Fruit fly (Drosophila melanogaster) whole organism, embryonic: Measurements from ENCODE around the gene hng2.

ENCODE experiments used
- BEAF-32 ChIP-seq: fragments of 200-800 bp; sonication (Bioruptor generic); optimal IDR thresholded peaks from 3 replicates; lab custom pipeline; 2017; ENCODE audit warnings: missing biosample characterization, missing genetic modification characterization, mild to moderate bottlenecking, moderate library complexity, missing genetic modification reagents
- Bdp1 ChIP-seq: fragments of 200-800 bp; sonication (Bioruptor generic); optimal IDR thresholded peaks from 3 replicates; lab custom pipeline; 2016; ENCODE audit warnings: missing biosample characterization, missing genetic modification characterization
- C15 ChIP-seq: fragments of 200-800 bp; sonication (Bioruptor generic); IDR thresholded peaks from 3 replicates; pipeline ENCODE4 v1.3.6; 2022; ENCODE audit warnings: missing biosample characterization, missing genetic modification characterization
- CG11456 ChIP-seq: fragments of 200-800 bp; sonication (Bioruptor generic); IDR thresholded peaks from 3 replicates; pipeline ENCODE4 v1.3.6; 2022; ENCODE audit warnings: missing biosample characterization, missing genetic modification characterization
- CG12236 ChIP-seq: fragments of 200-800 bp; sonication (Bioruptor generic); optimal IDR thresholded peaks from 2 replicates; lab custom pipeline; 2016; ENCODE audit warnings: missing biosample characterization, missing genetic modification characterization
- CG12769 ChIP-seq: fragments of 200-800 bp; sonication (Bioruptor generic); optimal IDR thresholded peaks from 2 replicates; lab custom pipeline; 2019; ENCODE audit warnings: missing biosample characterization, mild to moderate bottlenecking, missing genetic modification characterization, moderate library complexity
- CG13775 ChIP-seq: fragments of 200-800 bp; sonication (Bioruptor generic); optimal IDR thresholded peaks from 3 replicates; lab custom pipeline; 2017; ENCODE audit warnings: missing biosample characterization, mild to moderate bottlenecking, missing genetic modification characterization
- CG14050 ChIP-seq: fragments of 200-800 bp; sonication (Bioruptor generic); IDR thresholded peaks from 3 replicates; pipeline ENCODE4 v1.3.6; 2022; ENCODE audit warnings: missing biosample characterization, missing genetic modification characterization
- CG14667 ChIP-seq: fragments of 200-800 bp; sonication (Bioruptor generic); IDR thresholded peaks from 2 replicates; pipeline ENCODE4 v1.3.6; 2022; ENCODE audit warnings: missing biosample characterization, missing genetic modification characterization
- CG16815 ChIP-seq: fragments of 200-800 bp; sonication (Bioruptor generic); optimal IDR thresholded peaks from 3 replicates; lab custom pipeline; 2017; ENCODE audit warnings: missing biosample characterization, mild to moderate bottlenecking, missing genetic modification characterization
- CG18011 ChIP-seq: fragments of 200-800 bp; sonication (Bioruptor generic); optimal IDR thresholded peaks from 2 replicates; lab custom pipeline; 2017; ENCODE audit warnings: missing biosample characterization, missing genetic modification characterization, mild to moderate bottlenecking, moderate library complexity, missing genotype
- CG18476 ChIP-seq: fragments of 200-800 bp; sonication (Bioruptor generic); optimal IDR thresholded peaks from 2 replicates; lab custom pipeline; 2016; ENCODE audit warnings: missing biosample characterization, mild to moderate bottlenecking, missing genetic modification characterization
- CG3995 ChIP-seq: fragments of 200-800 bp; sonication (Bioruptor generic); optimal IDR thresholded peaks from 3 replicates; lab custom pipeline; 2016; ENCODE audit warnings: missing biosample characterization, missing genetic modification characterization
- CG4282 ChIP-seq: fragments of 200-800 bp; sonication (Bioruptor generic); optimal IDR thresholded peaks from 2 replicates; lab custom pipeline; 2016; ENCODE audit warnings: missing biosample characterization, missing genetic modification characterization
- CG4730 ChIP-seq: fragments of 200-800 bp; sonication (Bioruptor generic); IDR thresholded peaks from 2 replicates; pipeline ENCODE4 v1.3.6; 2022; ENCODE audit warnings: missing biosample characterization, missing genetic modification characterization
- CG4854 ChIP-seq: fragments of 200-800 bp; sonication (Bioruptor generic); optimal IDR thresholded peaks from 2 replicates; lab custom pipeline; 2016; ENCODE audit warnings: missing biosample characterization, missing genetic modification characterization, inconsistent platforms
- CG5953 ChIP-seq: fragments of 200-800 bp; sonication (Bioruptor generic); IDR thresholded peaks from 2 replicates; pipeline ENCODE4 v1.3.6; 2022; ENCODE audit warnings: missing biosample characterization, missing genetic modification characterization
- CG7928 ChIP-seq: fragments of 200-800 bp; sonication (Bioruptor generic); optimal IDR thresholded peaks from 2 replicates; lab custom pipeline; 2017; ENCODE audit warnings: missing biosample characterization, mild to moderate bottlenecking, missing genetic modification characterization
- CG8281 ChIP-seq: fragments of 200-800 bp; sonication (Bioruptor generic); optimal IDR thresholded peaks from 2 replicates; lab custom pipeline; 2018; ENCODE audit warnings: missing biosample characterization, mild to moderate bottlenecking, missing genetic modification characterization, moderate library complexity
- CG8765 ChIP-seq: fragments of 200-800 bp; sonication (Bioruptor generic); IDR thresholded peaks from 2 replicates; pipeline ENCODE4 v1.3.6; 2022; ENCODE audit warnings: missing biosample characterization, missing genetic modification characterization
- CG9727 ChIP-seq: fragments of 200-800 bp; sonication (Bioruptor generic); optimal IDR thresholded peaks from 3 replicates; lab custom pipeline; 2017; ENCODE audit warnings: missing biosample characterization, mild to moderate bottlenecking, missing genetic modification characterization
- Camta ChIP-seq: fragments of 200-800 bp; sonication (Bioruptor generic); optimal IDR thresholded peaks from 2 replicates; lab custom pipeline; 2016; ENCODE audit warnings: missing biosample characterization, missing genetic modification characterization
- CoRest ChIP-seq: fragments of 200-800 bp; sonication (Bioruptor generic); optimal IDR thresholded peaks from 3 replicates; lab custom pipeline; 2018; ENCODE audit warnings: missing biosample characterization, mild to moderate bottlenecking, missing genetic modification characterization, moderate library complexity
- Deaf1 ChIP-seq: fragments of 200-800 bp; optimal IDR thresholded peaks from 3 replicates; lab custom pipeline; 2019; ENCODE audit warnings: missing biosample characterization, mild to moderate bottlenecking, missing genetic modification characterization, moderate library complexity
- Doc2 ChIP-seq: fragments of 200-800 bp; sonication (Bioruptor generic); IDR thresholded peaks from 2 replicates; pipeline ENCODE4 v1.3.6; 2022; ENCODE audit warnings: missing biosample characterization, missing genetic modification characterization
- Drgx ChIP-seq: fragments of 200-800 bp; sonication (Bioruptor generic); IDR thresholded peaks from 2 replicates; pipeline ENCODE4 v1.3.6; 2022; ENCODE audit warnings: missing biosample characterization, missing genetic modification characterization
- H15 ChIP-seq: fragments of 200-800 bp; sonication (Bioruptor generic); IDR thresholded peaks from 3 replicates; pipeline ENCODE4 v1.3.6; 2022; ENCODE audit warnings: missing biosample characterization, missing genetic modification characterization
- HLH4C ChIP-seq: fragments of 200-800 bp; sonication (Bioruptor generic); IDR thresholded peaks from 3 replicates; pipeline ENCODE4 v1.3.6; 2022; ENCODE audit warnings: missing biosample characterization, missing genetic modification characterization; ENCODE audit not compliant: partially characterized antibody
- HmgD ChIP-seq: fragments of 200-800 bp; sonication (Bioruptor generic); optimal IDR thresholded peaks from 3 replicates; lab custom pipeline; 2016; ENCODE audit warnings: missing biosample characterization, missing genetic modification characterization
- Hr51 ChIP-seq, 2 experiments: fragments of 200-800 bp; sonication (Bioruptor generic); optimal IDR thresholded peaks; 2 replicates in 1 of 2; 3 replicates in 1 of 2; lab custom pipeline; 2016 to 2018; ENCODE audit warnings: missing biosample characterization in 2 of 2, missing genetic modification characterization in 2 of 2, mild to moderate bottlenecking in 1 of 2, moderate library complexity in 1 of 2
- Mes4 ChIP-seq: fragments of 200-800 bp; sonication (Bioruptor generic); optimal IDR thresholded peaks from 2 replicates; lab custom pipeline; 2016; ENCODE audit warnings: missing biosample characterization, missing genetic modification characterization
- Ptx1 ChIP-seq: fragments of 200-800 bp; sonication (Bioruptor generic); IDR thresholded peaks from 2 replicates; pipeline ENCODE4 v1.3.6; 2022; ENCODE audit warnings: missing biosample characterization, missing genetic modification characterization
- Scr ChIP-seq: fragments of 200-800 bp; sonication (Bioruptor generic); IDR thresholded peaks from 2 replicates; pipeline ENCODE4 v1.3.6; 2022; ENCODE audit warnings: missing biosample characterization, missing genetic modification characterization; ENCODE audit not compliant: partially characterized antibody
- Taf1 ChIP-seq: fragments of 200-800 bp; sonication (Bioruptor generic); IDR thresholded peaks from 2 replicates; pipeline ENCODE4 v1.3.6; 2022; ENCODE audit warnings: missing biosample characterization, missing genetic modification characterization
- amos ChIP-seq: fragments of 200-800 bp; sonication (Bioruptor generic); IDR thresholded peaks from 2 replicates; pipeline ENCODE4 v1.3.6; 2022; ENCODE audit warnings: missing biosample characterization, missing genetic modification characterization; ENCODE audit not compliant: partially characterized antibody
- ash1 ChIP-seq: fragments of 200-800 bp; sonication (Bioruptor generic); optimal IDR thresholded peaks from 2 replicates; lab custom pipeline; 2018; ENCODE audit warnings: missing biosample characterization, mild to moderate bottlenecking, missing genetic modification characterization
- ato ChIP-seq: fragments of 200-800 bp; sonication (Bioruptor generic); IDR thresholded peaks from 2 replicates; pipeline ENCODE4 v1.3.6; 2022; ENCODE audit warnings: missing biosample characterization, missing genetic modification characterization; ENCODE audit not compliant: partially characterized antibody
- bab2 ChIP-seq: fragments of 200-800 bp; sonication (Bioruptor generic); optimal IDR thresholded peaks from 2 replicates; lab custom pipeline; 2016; ENCODE audit warnings: missing biosample characterization, missing genetic modification characterization
- bsh ChIP-seq, 2 experiments: fragments of 200-800 bp; sonication (Bioruptor generic); optimal IDR thresholded peaks; 2 replicates each; lab custom pipeline; 2017 to 2018; ENCODE audit warnings: mild to moderate bottlenecking in 2 of 2, missing biosample characterization in 2 of 2, missing genetic modification characterization in 2 of 2, moderate library complexity in 1 of 2
- hbn ChIP-seq: fragments of 200-800 bp; sonication (Bioruptor generic); IDR thresholded peaks from 2 replicates; pipeline ENCODE4 v1.3.6; 2022; ENCODE audit warnings: missing biosample characterization, missing genetic modification characterization; ENCODE audit not compliant: partially characterized antibody
- kni ChIP-seq: fragments of 200-800 bp; sonication (Bioruptor generic); optimal IDR thresholded peaks from 3 replicates; lab custom pipeline; 2017; ENCODE audit warnings: mild to moderate bottlenecking, missing biosample characterization, missing genetic modification reagents, missing genetic modification characterization
- nom ChIP-seq: fragments of 200-800 bp; sonication (Bioruptor generic); optimal IDR thresholded peaks from 2 replicates; lab custom pipeline; 2017; ENCODE audit warnings: missing biosample characterization, missing genetic modification characterization, mild to moderate bottlenecking, moderate library complexity, missing genetic modification reagents
- org-1 ChIP-seq: fragments of 200-800 bp; sonication (Bioruptor generic); optimal IDR thresholded peaks from 2 replicates; lab custom pipeline; 2017; ENCODE audit warnings: missing biosample characterization, missing genetic modification characterization
- pzg ChIP-seq: fragments of 200-800 bp; sonication (Bioruptor generic); optimal IDR thresholded peaks from 3 replicates; lab custom pipeline; 2018; ENCODE audit warnings: missing biosample characterization, mild to moderate bottlenecking, missing genetic modification characterization, moderate library complexity
- ro ChIP-seq: fragments of 200-800 bp; sonication (Bioruptor generic); IDR thresholded peaks from 2 replicates; pipeline ENCODE4 v1.3.6; 2022; ENCODE audit warnings: missing biosample characterization, missing genetic modification characterization
- scrt ChIP-seq: fragments of 200-800 bp; sonication (Bioruptor generic); optimal IDR thresholded peaks from 2 replicates; lab custom pipeline; 2018; ENCODE audit warnings: missing biosample characterization, mild to moderate bottlenecking, missing genetic modification characterization, moderate library complexity
- usp ChIP-seq: fragments of >200 bp; optimal IDR thresholded peaks from 2 replicates; lab custom pipeline; 2017; ENCODE audit warnings: missing biosample characterization, missing genetic modification characterization
- vvl ChIP-seq: fragments of 200-800 bp; sonication (Bioruptor generic); IDR thresholded peaks from 2 replicates; pipeline ENCODE4 v1.3.6; 2022; ENCODE audit warnings: missing biosample characterization, missing genetic modification characterization

Gene hng2

DNA sequence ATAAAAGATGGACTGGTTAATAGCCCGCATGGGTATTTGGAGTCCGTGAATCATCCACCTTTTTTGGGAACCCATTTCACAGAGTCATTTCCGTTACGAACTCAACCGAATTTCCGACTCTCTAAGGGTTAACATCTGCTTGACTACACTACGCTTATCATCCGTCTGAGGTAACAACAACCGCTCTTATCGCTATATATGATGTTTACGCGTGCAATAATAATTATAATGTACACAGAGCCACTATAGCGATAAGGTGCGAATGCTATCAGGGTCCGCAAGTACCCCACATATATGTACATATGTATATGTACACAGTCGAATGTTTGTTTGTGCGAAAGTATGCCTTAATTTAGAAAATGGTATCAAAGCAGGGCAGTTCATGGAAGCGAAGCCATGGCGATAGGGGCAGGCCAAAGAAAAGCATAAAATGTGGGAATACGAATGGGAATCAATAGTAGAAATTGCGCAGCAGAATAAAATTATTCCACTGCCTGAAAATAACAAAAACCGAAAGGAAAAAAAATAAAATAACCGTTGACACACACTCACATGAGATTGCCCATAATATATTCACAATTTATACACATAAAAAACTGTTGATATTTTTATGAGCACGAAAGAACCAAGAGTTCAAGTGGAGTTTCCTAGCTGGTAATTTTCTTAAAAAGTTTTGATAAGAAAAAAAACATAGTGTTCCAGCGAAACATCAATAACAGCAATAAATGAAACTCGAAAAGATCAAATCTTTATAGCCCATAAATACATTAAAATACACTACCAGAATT lies 4.5 kb downstream of the hng2 start (continued):
- peak; percentile 76 for TF ChIP-seq CG5953 (GFP tag; lab: Robert Waterston, UW)
- peak; percentile 96 for TF ChIP-seq CG12769 (tag; lab: Kevin White, UChicago)
- peak; percentile 76 for TF ChIP-seq Drgx (GFP tag; lab: Robert Waterston, UW)
- TF ChIP-seq CG8765 (GFP tag; lab: Robert Waterston, UW) = no peak
- TF ChIP-seq Hr51 (GFP tag; optimal IDR thresholded peaks at IDR 0.05; lab: Kevin White, UChicago) = peak; percentile 57 to 78
- peak; percentile 99 for TF ChIP-seq ash1 (GFP tag; lab: Kevin White, UChicago)
- TF ChIP-seq CG3995 (GFP tag; lab: Kevin White, UChicago) = peak; percentile 29
- TF ChIP-seq Ptx1 = peak; percentile 77
- peak in 1 of 2 experiments; percentile 88 for TF ChIP-seq bsh (GFP tag; optimal IDR thresholded peaks at IDR 0.05; lab: Kevin White, UChicago)
- TF ChIP-seq C15 (GFP tag; lab: Robert Waterston, UW) = peak; percentile 4; the same call in 1 of the 3 replicates
- 0 out of 2 replicates have a peak, but pooled peaks have one; percentile 44 for TF ChIP-seq Taf1 (GFP tag; lab: Robert Waterston, UW)
- peak; percentile 82 for TF ChIP-seq Mes4 (GFP tag; lab: Kevin White, UChicago)
- peak; percentile 87 for TF ChIP-seq CG4854
- 0 out of 3 replicates have a peak, but pooled peaks have one; percentile 38 for TF ChIP-seq CG11456 (GFP tag; lab: Robert Waterston, UW)
- TF ChIP-seq org-1 (GFP tag; lab: Kevin White, UChicago) = peak; percentile 91
- no peak for TF ChIP-seq hbn (GFP tag; lab: Robert Waterston, UW)
- TF ChIP-seq Bdp1 (GFP tag; lab: Kevin White, UChicago) = peak; percentile 82
- peak; percentile 63 for TF ChIP-seq CG18476 (GFP tag; lab: Kevin White, UChicago)
- peak; percentile 23 for TF ChIP-seq bab2 (GFP tag; lab: Kevin White, UChicago)
- TF ChIP-seq CG18011 = peak; percentile 59
- peak; percentile 88 for TF ChIP-seq CG12236
- peak; percentile 48; the same call in 1 of the 3 replicates for TF ChIP-seq CG14050 (GFP tag; lab: Robert Waterston, UW)
- TF ChIP-seq CG14667 (GFP tag; lab: Robert Waterston, UW) = no peak
- peak; percentile 84 for TF ChIP-seq nom (GFP tag; lab: Kevin White, UChicago)
- TF ChIP-seq CG4282 (GFP tag; lab: Kevin White, UChicago) = peak; percentile 73
- no peak for TF ChIP-seq CG16815 (GFP tag; lab: Kevin White, UChicago)
- TF ChIP-seq CG7928 (GFP tag; lab: Kevin White, UChicago) = peak; percentile 48
- 0 out of 3 replicates have a peak, but pooled peaks have one; percentile 16 for TF ChIP-seq H15 (GFP tag; lab: Robert Waterston, UW)
- TF ChIP-seq amos (GFP tag; lab: Robert Waterston, UW) = no peak; the same call in 1 of the 2 replicates
- peak; percentile 25 for TF ChIP-seq pzg (GFP tag; lab: Kevin White, UChicago)
- TF ChIP-seq ato = no peak
- 0 out of 3 replicates have a peak, but pooled peaks have one; percentile 7 for TF ChIP-seq HLH4C
- no peak for TF ChIP-seq Scr (GFP tag; lab: Robert Waterston, UW)
- peak; percentile 46 for TF ChIP-seq vvl (GFP tag; lab: Robert Waterston, UW)
- peak; percentile 18 for TF ChIP-seq CG13775 (GFP tag; lab: Kevin White, UChicago)
- peak; percentile 3 for TF ChIP-seq Deaf1 (tag; lab: Kevin White, UChicago)
- peak; percentile 71 for TF ChIP-seq CG8281 (tag; lab: Kevin White, UChicago)
- peak; percentile 71 for TF ChIP-seq Camta (GFP tag; lab: Kevin White, UChicago)
- peak; percentile 77 for TF ChIP-seq CG9727 (GFP tag; lab: Kevin White, UChicago)
- TF ChIP-seq HmgD (GFP tag; lab: Kevin White, UChicago) = peak; percentile 40
- TF ChIP-seq CG4730 (GFP tag; lab: Robert Waterston, UW) = peak; percentile 19; the same call in 1 of the 2 replicates
- no peak for TF ChIP-seq BEAF-32 (GFP tag; lab: Kevin White, UChicago)
- TF ChIP-seq ro (GFP tag; lab: Robert Waterston, UW) = no peak
- TF ChIP-seq usp = no peak
- peak; percentile 73 for TF ChIP-seq scrt (GFP tag; lab: Kevin White, UChicago)
- TF ChIP-seq Doc2 (GFP tag; lab: Robert Waterston, UW) = no peak
- TF ChIP-seq CoRest (tag; lab: Kevin White, UChicago) = peak; percentile 57
- TF ChIP-seq kni (GFP tag; lab: Kevin White, UChicago) = peak; percentile 99
